Worm (Caenorhabditis elegans): Measurements from ENCODE around the gene VZK822L.2.

Gene VZK822L.2

DNA sequence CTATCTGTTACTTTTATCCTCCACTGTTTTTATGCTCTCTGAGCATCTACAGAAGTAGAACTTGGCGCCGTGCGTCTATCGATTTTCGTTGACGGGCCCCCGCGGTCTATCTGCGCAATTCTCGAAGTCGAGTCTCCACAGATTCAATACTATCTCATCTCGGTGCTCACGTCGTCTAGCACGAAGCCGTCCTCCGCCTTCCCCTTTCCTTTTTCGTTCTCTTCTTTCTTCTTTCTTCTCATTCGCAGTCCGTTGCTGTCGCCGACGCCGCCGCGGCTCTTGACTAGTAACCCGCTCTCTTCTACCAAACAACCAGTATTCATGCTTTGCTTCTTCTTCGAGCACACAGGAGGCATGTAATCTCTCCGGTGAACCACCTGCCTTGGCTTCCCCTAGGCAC lies 40.7 kb upstream of the VZK822L.2 start (continued):
- TF ChIP-seq pax-3 (tag; optimal IDR thresholded peaks at IDR 0.05) (no peak), C34B4.2 (tag; optimal IDR thresholded peaks at IDR 0.05) (no peak), sup-37 (GFP tag; optimal IDR thresholded peaks at IDR 0.05) (no peak), pag-3 (tag; optimal IDR thresholded peaks at IDR 0.05; ENCODE audit: borderline replicate concordance, insufficient read depth) (no peak), sptf-1 (tag; optimal IDR thresholded peaks at IDR 0.05) (no peak), rnt-1 (tag; optimal IDR thresholded peaks at IDR 0.05) (no peak), ztf-11 (tag; optimal IDR thresholded peaks at IDR 0.05) (peak in 1 of 2 experiments; percentile 42), ceh-88 (GFP tag; IDR thresholded peaks at IDR 0.05) (no peak; the same call in 1 of the 2 replicates), nhr-90 (tag; optimal IDR thresholded peaks at IDR 0.05; ENCODE audit: poor library complexity) (no peak), mep-1 (tag; optimal IDR thresholded peaks at IDR 0.05) (no peak)

ce11 chrIV:11871898-11872297 lies 39.9 kb upstream of the VZK822L.2 start:
- peak; percentile 25 for TF ChIP-seq ceh-63 (GFP tag; optimal IDR thresholded peaks at IDR 0.05)
- no peak for TF ChIP-seq unc-62 (GFP tag; optimal IDR thresholded peaks at IDR 0.05)
- no peak for TF ChIP-seq nhr-47 (tag; optimal IDR thresholded peaks at IDR 0.05)
- no peak for TF ChIP-seq aly-2 (tag; optimal IDR thresholded peaks at IDR 0.05)
- TF ChIP-seq unc-86 (tag; optimal IDR thresholded peaks at IDR 0.05) = peak; percentile 43
- TF ChIP-seq lin-14 (GFP tag; optimal IDR thresholded peaks at IDR 0.05) = peak; percentile 33
- TF ChIP-seq elt-3 (tag; optimal IDR thresholded peaks at IDR 0.05) = no peak

- TF ChIP-seq lin-15B (tag; optimal IDR thresholded peaks at IDR 0.05) (no peak), mab-9 (GFP tag; IDR thresholded peaks at IDR 0.05) (no peak), nhr-12 (tag; optimal IDR thresholded peaks at IDR 0.05) (no peak), mef-2 (tag; optimal IDR thresholded peaks at IDR 0.05) (no peak), jun-1 (tag; optimal IDR thresholded peaks at IDR 0.05) (no peak), nhr-90 (tag; optimal IDR thresholded peaks at IDR 0.05; ENCODE audit: poor library complexity) (no peak), xbp-1 (tag; optimal IDR thresholded peaks at IDR 0.05) (no peak), irx-1 (tag; optimal IDR thresholded peaks at IDR 0.05) (no peak), rnt-1 (tag; optimal IDR thresholded peaks at IDR 0.05) (no peak), alr-1 (tag; optimal IDR thresholded peaks at IDR 0.05; ENCODE audit: borderline replicate concordance) (no peak), pag-3 (tag; optimal IDR thresholded peaks at IDR 0.05; ENCODE audit: borderline replicate concordance, insufficient read depth) (no peak), fkh-4 (tag; optimal IDR thresholded peaks at IDR 0.05; ENCODE audit: borderline replicate concordance) (no peak)
These were observed 34.1 kb upstream of the VZK822L.2 start, which contains the start of gene pph-2 for ce11 chrIV:11877674-11878073. Gene pph-2, minus strand, starts transcription at chrIV:11877774.

- TF ChIP-seq tlp-1 (tag; optimal IDR thresholded peaks at IDR 0.05) = no peak
These were observed 33.6 kb upstream of the VZK822L.2 start, which contains the start of gene cutl-27 for ce11 chrIV:11878249-11878648. Gene cutl-27, plus strand, starts transcription at chrIV:11878549.

ce11 chrIV:11882534-11882933 lies 29.3 kb upstream of the VZK822L.2 start:
- no peak for TF ChIP-seq nhr-47 (tag; optimal IDR thresholded peaks at IDR 0.05)
- no peak for TF ChIP-seq pag-3 (tag; optimal IDR thresholded peaks at IDR 0.05; ENCODE audit: borderline replicate concordance, insufficient read depth)

ce11 chrIV:11883478-11883877 lies 28.3 kb upstream of the VZK822L.2 start:
- TF ChIP-seq ceh-63 (GFP tag; optimal IDR thresholded peaks at IDR 0.05) (no peak), elt-3 (tag; optimal IDR thresholded peaks at IDR 0.05) (peak in 1 of 6 experiments; percentile 6), nhr-85 (tag) (peak; percentile 66), mep-1 (tag; optimal IDR thresholded peaks at IDR 0.05) (peak; percentile 3), isw-1 (GFP tag; IDR thresholded peaks at IDR 0.05) (no peak), dsc-1 (tag; optimal IDR thresholded peaks at IDR 0.05) (no peak), fkh-10 (GFP tag; optimal IDR thresholded peaks at IDR 0.05) (no peak), blmp-1 (tag; optimal IDR thresholded peaks at IDR 0.05) (peak; percentile 97)
